Worm (Caenorhabditis elegans) whole organism, L1 larva: Measurements from ENCODE around the gene T14A8.2.

ENCODE experiments used
- Y116A8C.19 ChIP-seq: sonication (generic microtip); optimal IDR thresholded peaks from 2 replicates; lab custom pipeline; 2016; ENCODE audit warnings: missing compliant biosample characterization, missing genetic modification characterization, borderline replicate concordance
- alr-1 ChIP-seq: fragments of 200-800 bp; sonication (Bioruptor generic); optimal IDR thresholded peaks from 2 replicates; lab custom pipeline; 2018; ENCODE audit warnings: borderline replicate concordance, mild to moderate bottlenecking, missing genetic modification characterization, missing compliant biosample characterization
- blmp-1 ChIP-seq: fragments of 150-350 bp; optimal IDR thresholded peaks from 2 replicates; lab custom pipeline; 2014; ENCODE audit warnings: missing biosample characterization, missing genetic modification characterization
- dpl-1 ChIP-seq, 3 experiments: fragments of 150-350 bp in 2 of 3; sonication (generic microtip) in 1 of 3; optimal IDR thresholded peaks; 2 replicates each; lab custom pipeline; 2014 to 2017; ENCODE audit warnings: missing biosample characterization in 3 of 3, missing genetic modification characterization in 3 of 3, missing genetic modification reagents in 3 of 3
- dsc-1 ChIP-seq: sonication (generic microtip); optimal IDR thresholded peaks from 2 replicates; lab custom pipeline; 2016; ENCODE audit warnings: mild to moderate bottlenecking, missing genetic modification characterization, missing compliant biosample characterization
- efl-1 ChIP-seq, 4 experiments: fragments of 150-350 bp; optimal IDR thresholded peaks in 3 of 4; peaks in 1 of 4; 1 replicate in 1 of 4; 2 replicates in 3 of 4; lab custom pipeline; 2014; ENCODE audit warnings: missing biosample characterization in 2 of 4, missing genetic modification characterization in 2 of 4, missing genetic modification reagents in 2 of 4
- efl-3 ChIP-seq: fragments of 200-800 bp; sonication (Bioruptor generic); optimal IDR thresholded peaks from 2 replicates; lab custom pipeline; 2018; ENCODE audit warnings: mild to moderate bottlenecking, missing genetic modification characterization, missing compliant biosample characterization
- elt-2 ChIP-seq: sonication (generic microtip); optimal IDR thresholded peaks from 2 replicates; lab custom pipeline; 2016; ENCODE audit warnings: missing genetic modification characterization, mild to moderate bottlenecking, inconsistent platforms, missing compliant biosample characterization, missing genetic modification reagents
- elt-3 ChIP-seq, 6 experiments: fragments of 150-350 bp in 1 of 6; sonication (generic microtip); optimal IDR thresholded peaks; 2 replicates each; lab custom pipeline; 2017 to 2018; ENCODE audit warnings: missing biosample characterization in 6 of 6, missing genetic modification characterization in 6 of 6, inconsistent platforms in 1 of 6
- ets-5 ChIP-seq: fragments of 200-800 bp; sonication (Bioruptor generic); IDR thresholded peaks from 2 replicates; pipeline ENCODE4 v1.3.6; 2022; ENCODE audit warnings: missing genetic modification characterization, missing compliant biosample characterization
- fkh-10 ChIP-seq: sonication (generic microtip); optimal IDR thresholded peaks from 2 replicates; lab custom pipeline; 2017; ENCODE audit warnings: missing biosample characterization, missing genetic modification reagents, missing genetic modification characterization
- fkh-4 ChIP-seq: sonication (generic microtip); optimal IDR thresholded peaks from 2 replicates; lab custom pipeline; 2016; ENCODE audit warnings: missing compliant biosample characterization, missing genetic modification characterization, borderline replicate concordance
- fkh-8 ChIP-seq: sonication (generic microtip); optimal IDR thresholded peaks from 2 replicates; lab custom pipeline; 2016; ENCODE audit warnings: mild to moderate bottlenecking, missing genetic modification characterization, missing compliant biosample characterization
- fos-1 ChIP-seq: fragments of 150-350 bp; optimal IDR thresholded peaks from 2 replicates; lab custom pipeline; 2014; ENCODE audit warnings: missing biosample characterization, missing genetic modification characterization
- hlh-17 ChIP-seq: fragments of 200-800 bp; sonication (Bioruptor generic); optimal IDR thresholded peaks from 2 replicates; lab custom pipeline; 2018; ENCODE audit warnings: missing genetic modification characterization, mild to moderate bottlenecking, missing compliant biosample characterization, moderate library complexity, borderline replicate concordance
- hlh-4 ChIP-seq: sonication (generic microtip); optimal IDR thresholded peaks from 2 replicates; lab custom pipeline; 2016; ENCODE audit warnings: mild to moderate bottlenecking, missing genetic modification characterization, missing compliant biosample characterization
- lin-13 ChIP-seq: fragments of 150-350 bp; optimal IDR thresholded peaks from 2 replicates; lab custom pipeline; 2014; ENCODE audit warnings: missing biosample characterization, missing genetic modification reagents, missing genetic modification characterization
- lin-35 ChIP-seq, 2 experiments: fragments of 150-350 bp; optimal IDR thresholded peaks; 2 replicates each; lab custom pipeline; 2014; ENCODE audit warnings: missing biosample characterization in 2 of 2, missing genetic modification characterization in 2 of 2, missing genetic modification reagents in 2 of 2
- lin-39 ChIP-seq: fragments of 150-350 bp; optimal IDR thresholded peaks from 2 replicates; lab custom pipeline; 2014; ENCODE audit warnings: missing biosample characterization, missing genetic modification reagents, missing genetic modification characterization
- lir-3 ChIP-seq: sonication (generic microtip); optimal IDR thresholded peaks from 2 replicates; lab custom pipeline; 2016; ENCODE audit warnings: mild to moderate bottlenecking, missing genetic modification characterization, moderate library complexity, missing compliant biosample characterization; ENCODE audit not compliant: poor library complexity
- mep-1 ChIP-seq: fragments of 150-350 bp; optimal IDR thresholded peaks from 2 replicates; lab custom pipeline; 2014; ENCODE audit warnings: missing biosample characterization, missing genetic modification characterization
- nhr-19 ChIP-seq: fragments of 200-800 bp; sonication (Bioruptor generic); conservative IDR thresholded peaks from 2 replicates; pipeline ENCODE4 v1.3.6; 2022; ENCODE audit warnings: missing genetic modification characterization, missing compliant biosample characterization
- nhr-237 ChIP-seq: fragments of 150-350 bp; optimal IDR thresholded peaks from 2 replicates; lab custom pipeline; 2014; ENCODE audit warnings: missing biosample characterization, missing genetic modification characterization
- nhr-28 ChIP-seq: fragments of 150-350 bp; optimal IDR thresholded peaks from 2 replicates; lab custom pipeline; 2014; ENCODE audit warnings: missing biosample characterization, missing genetic modification characterization
- nhr-76 ChIP-seq: sonication (generic microtip); optimal IDR thresholded peaks from 2 replicates; lab custom pipeline; 2017; ENCODE audit warnings: missing biosample characterization, missing genetic modification characterization
- nhr-84 ChIP-seq: sonication (generic microtip); optimal IDR thresholded peaks from 2 replicates; lab custom pipeline; 2017; ENCODE audit warnings: missing biosample characterization, missing genetic modification characterization
- nhr-85 ChIP-seq: sonication (generic microtip); peaks from one replicate; lab custom pipeline; 2016; ENCODE audit warnings: missing genetic modification characterization, inconsistent platforms, missing compliant biosample characterization
- pax-3 ChIP-seq: fragments of 200-800 bp; sonication (Bioruptor generic); optimal IDR thresholded peaks from 2 replicates; lab custom pipeline; 2018; ENCODE audit warnings: mild to moderate bottlenecking, missing genetic modification characterization, moderate library complexity, missing compliant biosample characterization
- snpc-4 ChIP-seq: fragments of 150-350 bp; optimal IDR thresholded peaks from 2 replicates; lab custom pipeline; 2014; ENCODE audit warnings: missing biosample characterization, missing genetic modification characterization
- snu-23 ChIP-seq: sonication (generic microtip); optimal IDR thresholded peaks from 2 replicates; lab custom pipeline; 2016; ENCODE audit warnings: missing genetic modification characterization, missing compliant biosample characterization
- sptf-1 ChIP-seq: fragments of 150-350 bp; optimal IDR thresholded peaks from 2 replicates; lab custom pipeline; 2014; ENCODE audit warnings: missing biosample characterization, missing genetic modification characterization
- tlp-1 ChIP-seq: fragments of 150-350 bp; optimal IDR thresholded peaks from 2 replicates; lab custom pipeline; 2014; ENCODE audit warnings: missing biosample characterization, missing genetic modification characterization
- unc-30 ChIP-seq: sonication (generic microtip); optimal IDR thresholded peaks from 2 replicates; lab custom pipeline; 2017; ENCODE audit warnings: missing biosample characterization, missing genetic modification characterization
- vab-15 ChIP-seq: sonication (generic microtip); optimal IDR thresholded peaks from 2 replicates; lab custom pipeline; 2017; ENCODE audit warnings: missing genotype, mild to moderate bottlenecking, missing genetic modification characterization, missing compliant biosample characterization
- xbp-1 ChIP-seq: sonication (generic microtip); optimal IDR thresholded peaks from 2 replicates; lab custom pipeline; 2016; ENCODE audit warnings: missing genetic modification characterization, missing compliant biosample characterization
- ztf-11 ChIP-seq, 2 experiments: sonication (generic microtip); optimal IDR thresholded peaks; 2 replicates each; lab custom pipeline; 2016 to 2017; ENCODE audit warnings: missing genetic modification characterization in 2 of 2, missing biosample characterization in 1 of 2, missing compliant biosample characterization in 1 of 2
- ztf-4 ChIP-seq: fragments of 150-350 bp; optimal IDR thresholded peaks from 2 replicates; lab custom pipeline; 2014; ENCODE audit warnings: missing biosample characterization, missing genetic modification characterization

The T14A8.2 gene

DNA sequence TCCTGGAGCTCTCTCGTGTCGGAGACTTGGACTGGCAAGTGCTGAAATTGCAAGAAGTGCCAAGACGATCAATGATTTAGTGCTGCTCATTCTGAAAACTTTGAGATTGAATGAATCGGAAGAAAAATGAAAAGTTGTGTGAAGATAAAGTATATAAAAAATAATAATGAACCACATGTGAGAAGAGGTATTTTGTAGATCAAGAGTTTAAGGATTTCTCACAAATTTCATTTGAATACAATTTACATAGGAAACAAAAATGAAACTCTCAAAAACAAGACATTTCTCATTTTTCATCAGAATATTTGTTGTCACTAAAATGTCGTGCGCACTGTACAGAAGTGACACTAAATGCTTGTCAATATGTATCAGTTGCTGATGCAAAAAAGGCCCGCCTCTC lies at the start of gene T14A8.2:
Gene T14A8.2, minus strand, starts transcription at position 101 of the 400 bp plus-strand sequence.
- no peak for TF ChIP-seq fkh-4
- TF ChIP-seq elt-2 (tag; lab: Kevin White, UChicago): no peak

- TF ChIP-seq hlh-17 (GFP tag; lab: Kevin White, UChicago) (no peak), efl-1 (optimal IDR thresholded peaks at IDR 0.05; lab: Kevin White, UChicago) (no peak), efl-1 (GFP tag; optimal IDR thresholded peaks at IDR 0.05 in 1 of 2; lab: Kevin White, UChicago) (peak in 1 of 2 experiments; percentile 71), efl-3 (GFP tag; lab: Kevin White, UChicago) (no peak), unc-30 (tag; lab: Kevin White, UChicago) (no peak), lin-39 (tag; lab: Kevin White, UChicago) (no peak), nhr-85 (peak; percentile 42), fkh-10 (GFP tag; lab: Kevin White, UChicago) (no peak)
Observed at ce11 chrIV:7870451-7870850, 48.0 kb upstream of the T14A8.2 start, which contains the start of gene T06C10.3. Gene T06C10.3, plus strand, starts transcription at chrIV:7870751.

- TF ChIP-seq nhr-76 (tag; lab: Kevin White, UChicago) (no peak), snpc-4 (tag; lab: Kevin White, UChicago) (no peak), pax-3 (tag; lab: Kevin White, UChicago) (no peak), fos-1 (tag; lab: Kevin White, UChicago) (no peak), alr-1 (tag; lab: Kevin White, UChicago) (no peak), lin-13 (GFP tag; lab: Kevin White, UChicago) (no peak)
- TF ChIP-seq, all 84 proteins: peak for 0
Observed at ce11 chrIV:7868607-7869006, 46.2 kb upstream of the T14A8.2 start, which contains the start of gene flp-10. Gene flp-10, plus strand, starts transcription at chrIV:7868907.

- TF ChIP-seq sptf-1 (tag; lab: Kevin White, UChicago) (no peak), tlp-1 (no peak)
Observed at ce11 chrIV:7851291-7851690, 28.9 kb upstream of the T14A8.2 start.

DNA sequence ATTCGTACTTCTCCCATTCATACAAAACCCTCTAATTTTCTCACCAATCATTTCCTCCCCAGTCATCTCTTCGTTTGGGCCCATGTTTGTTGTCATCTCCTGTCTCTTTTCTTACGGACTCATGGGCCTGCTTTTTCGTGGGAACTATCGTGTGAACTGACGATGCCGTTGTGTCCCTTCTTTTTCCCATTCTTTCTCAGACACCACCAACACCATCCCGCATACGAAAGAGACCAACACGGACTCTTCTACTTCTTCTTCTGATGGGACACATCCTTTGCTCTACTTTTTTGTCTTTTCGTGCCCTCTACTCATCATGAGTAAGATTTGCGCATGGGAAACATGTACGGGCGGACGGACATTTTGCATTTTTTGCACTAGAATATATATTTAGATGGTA lies 27.9 kb upstream of the T14A8.2 start:
- TF ChIP-seq nhr-28 (tag; lab: Kevin White, UChicago) (no peak), efl-1 (optimal IDR thresholded peaks at IDR 0.05; lab: Kevin White, UChicago) (no peak), efl-1 (GFP tag; optimal IDR thresholded peaks at IDR 0.05 in 1 of 2; lab: Kevin White, UChicago) (peak in 1 of 2 experiments; percentile 73), elt-2 (tag; lab: Kevin White, UChicago) (no peak), fos-1 (tag; lab: Kevin White, UChicago) (no peak), snu-23 (GFP tag; lab: Kevin White, UChicago) (no peak)
- TF ChIP-seq, all 84 proteins: peak for 1

ce11 chrIV:7849235-7849634 lies 26.8 kb upstream of the T14A8.2 start:
- TF ChIP-seq fos-1 (tag; lab: Kevin White, UChicago) (no peak), mep-1 (tag; lab: Kevin White, UChicago) (no peak), fkh-8 (tag; lab: Kevin White, UChicago) (no peak), lir-3 (no peak), fkh-10 (GFP tag; lab: Kevin White, UChicago) (no peak), elt-3 (tag; optimal IDR thresholded peaks at IDR 0.05; lab: Kevin White, UChicago) (no peak), unc-30 (tag; lab: Kevin White, UChicago) (no peak), nhr-237 (tag; lab: Kevin White, UChicago) (no peak)

ce11 chrIV:7846386-7846785 lies 24.0 kb upstream of the T14A8.2 start, which contains the start of gene C06A6.2:
Gene C06A6.2, plus strand, starts transcription at chrIV:7846622.
- TF ChIP-seq fos-1 (tag; lab: Kevin White, UChicago) (no peak), mep-1 (tag; lab: Kevin White, UChicago) (peak; percentile 5), dsc-1 (tag; lab: Kevin White, UChicago) (no peak), efl-1 (optimal IDR thresholded peaks at IDR 0.05; lab: Kevin White, UChicago) (peak; percentile 36 to 51), efl-1 (GFP tag; optimal IDR thresholded peaks at IDR 0.05 in 1 of 2; lab: Kevin White, UChicago) (peak; percentile 59 to 92), xbp-1 (tag; lab: Kevin White, UChicago) (no peak), dpl-1 (GFP tag; optimal IDR thresholded peaks at IDR 0.05; lab: Kevin White, UChicago) (peak in 2 of 3 experiments; percentile 44 to 64), ets-5 (GFP tag; lab: Robert Waterston, UW) (no peak), fkh-10 (GFP tag; lab: Kevin White, UChicago) (no peak), nhr-19 (GFP tag; lab: Robert Waterston, UW) (no peak), lin-35 (GFP tag; optimal IDR thresholded peaks at IDR 0.05; lab: Kevin White, UChicago) (peak in 1 of 2 experiments; percentile 54), vab-15 (tag; lab: Kevin White, UChicago) (no peak), Y116A8C.19 (no peak), hlh-4 (tag; lab: Kevin White, UChicago) (no peak), ztf-4 (no peak), ztf-11 (tag; optimal IDR thresholded peaks at IDR 0.05; lab: Kevin White, UChicago) (no peak), blmp-1 (tag; lab: Kevin White, UChicago) (peak; percentile 3), nhr-84 (tag; lab: Kevin White, UChicago) (no peak), elt-2 (tag; lab: Kevin White, UChicago) (no peak)
